Worm (Caenorhabditis elegans): Measurements from ENCODE around the gene glb-7.

The glb-7 gene

DNA sequence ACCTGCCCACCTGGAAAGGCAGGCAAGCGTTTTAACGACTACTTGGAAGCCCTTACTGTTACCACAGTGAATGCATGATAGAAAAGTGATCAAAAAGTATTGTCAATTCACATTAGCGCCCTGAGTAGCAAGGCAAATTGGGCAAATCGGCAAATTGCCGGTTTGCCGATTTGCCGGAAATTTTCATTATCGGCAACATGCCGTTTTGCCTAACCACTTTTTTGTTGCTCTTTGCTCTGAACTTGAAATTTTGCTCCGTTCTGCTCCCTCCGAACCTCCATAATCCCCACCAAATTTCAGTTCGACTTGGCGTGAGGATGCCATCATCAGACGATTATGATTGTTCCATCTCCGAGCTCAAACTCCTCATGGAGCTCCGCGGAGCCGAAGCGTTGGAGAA lies 38.9 kb upstream of the glb-7 start, which contains the start of gene mca-2:
Gene mca-2, plus strand, starts transcription at position 301 of the 400 bp plus-strand sequence.
- no peak for TF ChIP-seq skn-1 (tag; optimal IDR thresholded peaks at IDR 0.05)
- TF ChIP-seq nhr-21 (tag; optimal IDR thresholded peaks at IDR 0.05), result no peak
- TF ChIP-seq F13H6.1 (tag; optimal IDR thresholded peaks at IDR 0.05), result no peak
- no peak for TF ChIP-seq unc-39 (tag; optimal IDR thresholded peaks at IDR 0.05)
- TF ChIP-seq alr-1 (tag; optimal IDR thresholded peaks at IDR 0.05), result no peak
- TF ChIP-seq ceh-82 (tag; optimal IDR thresholded peaks at IDR 0.05), result no peak
- TF ChIP-seq ztf-11 (tag; optimal IDR thresholded peaks at IDR 0.05), result no peak
- TF ChIP-seq ama-1 (optimal IDR thresholded peaks at IDR 0.05), result no peak
- no peak for TF ChIP-seq nhr-11 (tag; optimal IDR thresholded peaks at IDR 0.05)
- TF ChIP-seq aly-2 (tag; optimal IDR thresholded peaks at IDR 0.05), result no peak
- TF ChIP-seq mbf-1 (tag; optimal IDR thresholded peaks at IDR 0.05), result no peak
- no peak for TF ChIP-seq mdl-1 (tag; optimal IDR thresholded peaks at IDR 0.05)
- TF ChIP-seq nhr-77 (tag; optimal IDR thresholded peaks at IDR 0.05), result no peak
- no peak for TF ChIP-seq unc-55 (GFP tag; optimal IDR thresholded peaks at IDR 0.05)
- no peak for TF ChIP-seq blmp-1 (tag; optimal IDR thresholded peaks at IDR 0.05; ENCODE audit: insufficient read depth)
- no peak for TF ChIP-seq zag-1 (tag; optimal IDR thresholded peaks at IDR 0.05)
- TF ChIP-seq ztf-1 (GFP tag; conservative IDR thresholded peaks at IDR 0.05), result no peak
- TF ChIP-seq nhr-6 (tag; optimal IDR thresholded peaks at IDR 0.05), result no peak

DNA sequence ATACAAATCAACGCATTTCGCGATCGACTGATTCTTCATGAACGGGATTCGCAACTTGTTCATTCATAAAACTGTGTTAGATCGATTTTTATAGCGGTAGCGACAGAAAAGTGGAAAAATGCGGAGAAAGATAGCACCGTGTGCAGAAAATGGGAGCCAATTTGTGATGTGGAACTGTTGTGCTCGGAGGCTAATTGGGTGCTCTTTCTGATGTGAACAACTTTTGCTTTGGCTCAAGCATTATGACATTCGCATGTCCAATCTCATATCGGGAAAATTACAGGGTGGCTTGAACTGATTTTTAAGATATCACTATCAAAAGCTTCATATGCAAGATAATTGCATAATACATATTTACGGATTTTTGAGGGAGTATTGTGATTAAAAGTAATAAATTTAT lies 22.8 kb upstream of the glb-7 start, which contains the start of gene C23H5.11:
Gene C23H5.11, minus strand, starts transcription at position 101 of the 400 bp plus-strand sequence.
- TF ChIP-seq skn-1 (tag; optimal IDR thresholded peaks at IDR 0.05) (no peak), C34F6.9 (tag; optimal IDR thresholded peaks at IDR 0.05) (no peak), Y55F3AM.14 (GFP tag; optimal IDR thresholded peaks at IDR 0.05) (no peak), ceh-82 (tag; optimal IDR thresholded peaks at IDR 0.05) (no peak), sem-4 (tag; optimal IDR thresholded peaks at IDR 0.05) (no peak), fos-1 (tag; optimal IDR thresholded peaks at IDR 0.05) (no peak), nhr-11 (tag; optimal IDR thresholded peaks at IDR 0.05) (no peak), sma-3 (GFP tag; optimal IDR thresholded peaks at IDR 0.05) (no peak), nhr-21 (tag; optimal IDR thresholded peaks at IDR 0.05) (no peak), nhr-12 (tag; optimal IDR thresholded peaks at IDR 0.05) (no peak), nhr-6 (tag; optimal IDR thresholded peaks at IDR 0.05) (no peak), nhr-25 (tag; optimal IDR thresholded peaks at IDR 0.05) (no peak), unc-39 (tag; optimal IDR thresholded peaks at IDR 0.05) (no peak)

DNA sequence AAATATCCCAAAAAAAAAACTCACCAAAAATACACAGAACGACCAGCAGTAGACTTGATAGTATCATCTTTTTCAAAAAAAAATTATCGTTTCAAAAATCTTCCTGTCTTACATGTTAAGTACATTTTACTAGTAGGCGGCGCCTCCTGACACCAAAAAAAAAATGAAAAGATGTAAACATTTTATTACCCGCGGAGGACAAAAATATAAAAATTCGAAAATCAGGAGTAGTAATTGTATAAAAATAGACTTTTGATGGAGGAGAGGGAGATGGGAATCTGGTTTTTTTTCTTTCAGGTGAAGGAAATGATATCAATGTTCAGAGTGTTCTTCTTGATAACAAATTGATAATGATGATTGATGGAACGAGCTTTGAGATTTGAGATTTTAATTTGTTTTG lies 19.8 kb upstream of the glb-7 start, which contains the start of gene C23H5.15:
Gene C23H5.15, minus strand, starts transcription at position 101 of the 400 bp plus-strand sequence.
- TF ChIP-seq nhr-23 (tag; optimal IDR thresholded peaks at IDR 0.05) (no peak), gmeb-1 (tag; optimal IDR thresholded peaks at IDR 0.05) (no peak), ztf-4 (tag; optimal IDR thresholded peaks at IDR 0.05) (no peak), unc-62 (GFP tag; optimal IDR thresholded peaks at IDR 0.05) (no peak), ceh-82 (tag; optimal IDR thresholded peaks at IDR 0.05) (no peak), Y55F3AM.14 (GFP tag; optimal IDR thresholded peaks at IDR 0.05) (no peak), unc-39 (tag; optimal IDR thresholded peaks at IDR 0.05) (no peak), peb-1 (tag; optimal IDR thresholded peaks at IDR 0.05) (no peak), nhr-237 (tag; optimal IDR thresholded peaks at IDR 0.05) (no peak), mbf-1 (tag; optimal IDR thresholded peaks at IDR 0.05) (no peak), C34F6.9 (tag; optimal IDR thresholded peaks at IDR 0.05) (no peak), lsy-2 (tag; optimal IDR thresholded peaks at IDR 0.05) (no peak)

DNA sequence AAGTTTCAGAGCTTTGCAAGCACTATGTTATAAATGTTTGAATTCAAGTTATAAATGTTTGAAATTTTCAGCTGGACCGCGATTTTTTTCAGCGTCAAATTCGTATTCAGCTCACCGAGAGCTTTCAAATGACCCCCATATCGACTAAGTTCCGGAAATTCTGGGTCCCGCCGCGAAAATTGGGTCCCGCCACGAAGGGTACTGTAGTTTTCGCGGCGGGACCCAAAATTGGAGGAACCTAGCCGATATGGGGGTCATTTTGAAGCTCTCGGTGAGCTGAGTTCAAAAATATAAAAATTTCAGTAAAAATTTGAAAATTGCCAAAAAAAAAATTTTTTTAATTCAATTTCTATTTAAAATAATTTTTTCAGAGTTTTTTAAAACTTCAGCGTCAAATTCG lies 15.9 kb upstream of the glb-7 start:
- TF ChIP-seq elt-1 (tag; optimal IDR thresholded peaks at IDR 0.05), result no peak
- no peak for TF ChIP-seq alr-1 (tag; optimal IDR thresholded peaks at IDR 0.05)
- no peak for TF ChIP-seq sma-9 (GFP tag; optimal IDR thresholded peaks at IDR 0.05)
- TF ChIP-seq sma-9 (tag; optimal IDR thresholded peaks at IDR 0.05), result no peak
- no peak for TF ChIP-seq ceh-82 (tag; optimal IDR thresholded peaks at IDR 0.05)
- TF ChIP-seq ztf-1 (GFP tag; conservative IDR thresholded peaks at IDR 0.05), result no peak
- no peak for TF ChIP-seq mbf-1 (tag; optimal IDR thresholded peaks at IDR 0.05)
- no peak for TF ChIP-seq unc-39 (tag; optimal IDR thresholded peaks at IDR 0.05)
- TF ChIP-seq elt-3 (tag; optimal IDR thresholded peaks at IDR 0.05), result no peak
- TF ChIP-seq snpc-4 (tag; optimal IDR thresholded peaks at IDR 0.05), result no peak
- no peak for TF ChIP-seq lin-39 (tag; optimal IDR thresholded peaks at IDR 0.05)
- no peak for TF ChIP-seq C34F6.9 (tag; optimal IDR thresholded peaks at IDR 0.05)
- TF ChIP-seq nhr-25 (tag; optimal IDR thresholded peaks at IDR 0.05), result no peak
- no peak for TF ChIP-seq blmp-1 (tag; optimal IDR thresholded peaks at IDR 0.05; ENCODE audit: insufficient read depth)
- TF ChIP-seq ZK546.5 (tag; optimal IDR thresholded peaks at IDR 0.05), result no peak
- no peak for TF ChIP-seq mdl-1 (tag; optimal IDR thresholded peaks at IDR 0.05)
- no peak for TF ChIP-seq nhr-21 (tag; optimal IDR thresholded peaks at IDR 0.05)
- no peak for TF ChIP-seq lin-11 (tag; optimal IDR thresholded peaks at IDR 0.05)
